ENCODE assay signal across 1 fruit fly cellular context in genomic region chr2L:8852235-8852634, dm6.
TF ChIP-seq lines count a peak whose summit lies in the region.

No protein-coding gene starts in this region.

TF ChIP-seq in whole organism, embryonic, 481 proteins besides CTCF, POLR2A, EP300 and RAD21 (continued from another document):
- TF ChIP-seq CG7745 (tag; optimal IDR thresholded peaks at IDR 0.05; lab: Kevin White, UChicago): peak; percentile 84
- TF ChIP-seq ranshi (GFP tag; IDR thresholded peaks at IDR 0.05; lab: Robert Waterston, UW): peak; percentile 41; the same call in 1 of the 2 replicates
- TF ChIP-seq Dip3 (GFP tag; optimal IDR thresholded peaks at IDR 0.05; lab: Kevin White, UChicago): no peak
- no peak for TF ChIP-seq ap (GFP tag; IDR thresholded peaks at IDR 0.05; lab: Robert Waterston, UW)
- no peak for TF ChIP-seq tgo (GFP tag; IDR thresholded peaks at IDR 0.05; lab: Robert Waterston, UW)
- TF ChIP-seq HmgD (GFP tag; optimal IDR thresholded peaks at IDR 0.05; lab: Kevin White, UChicago): no peak
- no peak for TF ChIP-seq CG8478 (optimal IDR thresholded peaks at IDR 0.05; lab: Kevin White, UChicago)
- TF ChIP-seq CG13775 (GFP tag; optimal IDR thresholded peaks at IDR 0.05; lab: Kevin White, UChicago): peak; percentile 38
- TF ChIP-seq CG12769 (tag; optimal IDR thresholded peaks at IDR 0.05; lab: Kevin White, UChicago): no peak
- no peak for TF ChIP-seq CG8944 (GFP tag; optimal IDR thresholded peaks at IDR 0.05; lab: Kevin White, UChicago)
- TF ChIP-seq phol (tag; optimal IDR thresholded peaks at IDR 0.05; lab: Kevin White, UChicago): peak; percentile 11
- TF ChIP-seq CG13296 (GFP tag; optimal IDR thresholded peaks at IDR 0.05; lab: Kevin White, UChicago): no peak
- peak; percentile 77 for TF ChIP-seq gsb-n (tag; optimal IDR thresholded peaks at IDR 0.05; lab: Kevin White, UChicago)
- no peak for TF ChIP-seq fd3F (GFP tag; optimal IDR thresholded peaks at IDR 0.05; lab: Kevin White, UChicago)
- TF ChIP-seq CG10654 (GFP tag; optimal IDR thresholded peaks at IDR 0.05; lab: Kevin White, UChicago): no peak
- TF ChIP-seq ssp (GFP tag; IDR thresholded peaks at IDR 0.05; lab: Robert Waterston, UW): no peak
- TF ChIP-seq CG11504 (tag; optimal IDR thresholded peaks at IDR 0.05; lab: Kevin White, UChicago): peak; percentile 34
- TF ChIP-seq CG17568 (GFP tag; optimal IDR thresholded peaks at IDR 0.05; lab: Kevin White, UChicago): peak; percentile 79
- TF ChIP-seq vfl (GFP tag; optimal IDR thresholded peaks at IDR 0.05; lab: Kevin White, UChicago): no peak
- no peak for TF ChIP-seq CG14667 (GFP tag; IDR thresholded peaks at IDR 0.05; lab: Robert Waterston, UW)
- peak; percentile 65 for TF ChIP-seq caup (GFP tag; optimal IDR thresholded peaks at IDR 0.05; lab: Kevin White, UChicago; ENCODE audit: severe bottlenecking)
- peak; percentile 74 for TF ChIP-seq CG4707 (GFP tag; optimal IDR thresholded peaks at IDR 0.05; lab: Kevin White, UChicago)
- TF ChIP-seq Fer1 (GFP tag; optimal IDR thresholded peaks at IDR 0.05; lab: Kevin White, UChicago): peak; percentile 38
- peak; percentile 90 for TF ChIP-seq HLHmδ (GFP tag; optimal IDR thresholded peaks at IDR 0.05; lab: Kevin White, UChicago)
- TF ChIP-seq CHES-1-like (GFP tag; optimal IDR thresholded peaks at IDR 0.05; lab: Kevin White, UChicago): no peak
- no peak for TF ChIP-seq CG3847 (GFP tag; IDR thresholded peaks at IDR 0.05; lab: Robert Waterston, UW)
- TF ChIP-seq shn (GFP tag; optimal IDR thresholded peaks at IDR 0.05; lab: Kevin White, UChicago): peak; percentile 30
- no peak for TF ChIP-seq CG1024 (GFP tag; IDR thresholded peaks at IDR 0.05; lab: Robert Waterston, UW)
- no peak for TF ChIP-seq ase (GFP tag; IDR thresholded peaks at IDR 0.05; lab: Robert Waterston, UW)
- TF ChIP-seq Awh (GFP tag; IDR thresholded peaks at IDR 0.05; lab: Robert Waterston, UW): peak; percentile 73; the same call in 1 of the 2 replicates
- no peak for TF ChIP-seq Myb (GFP tag; optimal IDR thresholded peaks at IDR 0.05; lab: Kevin White, UChicago)
- TF ChIP-seq kay (GFP tag; optimal IDR thresholded peaks at IDR 0.05; lab: Kevin White, UChicago): no peak
- no peak for TF ChIP-seq CG10147 (GFP tag; optimal IDR thresholded peaks at IDR 0.05; lab: Kevin White, UChicago)
- TF ChIP-seq BtbVII (GFP tag; optimal IDR thresholded peaks at IDR 0.05; lab: Kevin White, UChicago): peak; percentile 69
- no peak for TF ChIP-seq CG9817 (tag; optimal IDR thresholded peaks at IDR 0.05; lab: Kevin White, UChicago)
- no peak for TF ChIP-seq sna (GFP tag; IDR thresholded peaks at IDR 0.05; lab: Robert Waterston, UW; ENCODE audit: partially characterized antibody)
- TF ChIP-seq chm (GFP tag; IDR thresholded peaks at IDR 0.05; lab: Robert Waterston, UW): peak; percentile 86
- TF ChIP-seq nom (GFP tag; optimal IDR thresholded peaks at IDR 0.05; lab: Kevin White, UChicago): no peak
- TF ChIP-seq da (GFP tag; optimal IDR thresholded peaks at IDR 0.05; lab: Kevin White, UChicago): no peak
- peak; percentile 24 for TF ChIP-seq Atf3 (GFP tag; optimal IDR thresholded peaks at IDR 0.05; lab: Kevin White, UChicago)
- peak; percentile 72 for TF ChIP-seq pros (GFP tag; optimal IDR thresholded peaks at IDR 0.05; lab: Kevin White, UChicago)
- TF ChIP-seq CG7271 (tag; optimal IDR thresholded peaks at IDR 0.05; lab: Kevin White, UChicago): peak; percentile 64
- TF ChIP-seq otp (GFP tag; IDR thresholded peaks at IDR 0.05; lab: Robert Waterston, UW): peak; percentile 84
- TF ChIP-seq disco-r (GFP tag; optimal IDR thresholded peaks at IDR 0.05; lab: Kevin White, UChicago): peak; percentile 32
- TF ChIP-seq Antp (GFP tag; optimal IDR thresholded peaks at IDR 0.05; lab: Kevin White, UChicago): peak; percentile 23
- TF ChIP-seq Rx (GFP tag; IDR thresholded peaks at IDR 0.05; lab: Robert Waterston, UW): no peak
- no peak for TF ChIP-seq CG15073 (GFP tag; optimal IDR thresholded peaks at IDR 0.05; lab: Kevin White, UChicago)
- no peak for TF ChIP-seq D19B (GFP tag; optimal IDR thresholded peaks at IDR 0.05; lab: Kevin White, UChicago)
- no peak for TF ChIP-seq CG4730 (GFP tag; IDR thresholded peaks at IDR 0.05; lab: Robert Waterston, UW)
- peak; percentile 25 for TF ChIP-seq grau (tag; optimal IDR thresholded peaks at IDR 0.05; lab: Kevin White, UChicago)
- no peak for TF ChIP-seq ro (GFP tag; IDR thresholded peaks at IDR 0.05; lab: Robert Waterston, UW)
- no peak for TF ChIP-seq chn (GFP tag; optimal IDR thresholded peaks at IDR 0.05; lab: Kevin White, UChicago)
- no peak for TF ChIP-seq Elba2 (GFP tag; optimal IDR thresholded peaks at IDR 0.05; lab: Kevin White, UChicago)
- TF ChIP-seq wdn (GFP tag; IDR thresholded peaks at IDR 0.05; lab: Robert Waterston, UW): no peak
- peak; percentile 12 for TF ChIP-seq cg (GFP tag; optimal IDR thresholded peaks at IDR 0.05; lab: Kevin White, UChicago)
- TF ChIP-seq Hand (GFP tag; optimal IDR thresholded peaks at IDR 0.05; lab: Kevin White, UChicago): peak; percentile 12
- no peak for TF ChIP-seq CG9876 (GFP tag; optimal IDR thresholded peaks at IDR 0.05; lab: Kevin White, UChicago)
- no peak for TF ChIP-seq pzg (GFP tag; optimal IDR thresholded peaks at IDR 0.05; lab: Kevin White, UChicago)
